Worm (Caenorhabditis elegans): ENCODE measurements around the gene T12C9.7.

T12C9.7 gene

DNA sequence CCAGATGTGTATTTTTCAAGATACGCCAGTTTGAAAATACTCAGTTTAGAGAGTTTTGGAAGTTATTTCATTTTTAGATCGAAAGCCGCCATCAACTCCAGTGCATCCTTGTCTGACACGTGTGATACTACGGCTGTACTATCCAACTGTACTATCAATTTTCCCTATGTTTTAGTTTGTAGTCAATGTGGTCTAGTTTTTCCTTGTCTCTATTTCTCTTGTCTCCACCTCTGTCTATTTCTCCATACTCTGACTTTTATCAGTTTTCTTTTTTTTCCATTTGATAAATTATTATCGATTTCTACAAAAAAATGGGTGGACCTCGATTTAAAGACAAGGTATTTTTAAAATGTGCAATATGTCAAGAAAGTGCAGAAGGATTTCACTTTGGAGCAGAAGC lies 22.1 kb downstream of the T12C9.7 start, which contains the start of gene nhr-16:
nhr-16 (plus strand) TSS at position 205 of the 400 bp plus-strand sequence.
- no peak for TF ChIP-seq ets-7 (tag; optimal IDR thresholded peaks at IDR 0.05)
- no peak for TF ChIP-seq tbx-37 (GFP tag; conservative IDR thresholded peaks at IDR 0.05)
- TF ChIP-seq sea-1 (GFP tag; conservative IDR thresholded peaks at IDR 0.05) = no peak
- no peak for TF ChIP-seq pes-1 (GFP tag; IDR thresholded peaks at IDR 0.05)
- TF ChIP-seq hnd-1 (tag; optimal IDR thresholded peaks at IDR 0.05) = no peak
- no peak for TF ChIP-seq flt-1 (GFP tag; IDR thresholded peaks at IDR 0.05)
- no peak for TF ChIP-seq F13C5.2 (tag; optimal IDR thresholded peaks at IDR 0.05)
- no peak for TF ChIP-seq aly-1 (tag; optimal IDR thresholded peaks at IDR 0.05)
- no peak for TF ChIP-seq ceh-36 (tag; optimal IDR thresholded peaks at IDR 0.05)
- no peak for TF ChIP-seq ama-1 (optimal IDR thresholded peaks at IDR 0.05)
- TF ChIP-seq tbx-11 (GFP tag; IDR thresholded peaks at IDR 0.05) = no peak
- TF ChIP-seq hmbx-1 (tag; optimal IDR thresholded peaks at IDR 0.05) = no peak
- no peak for TF ChIP-seq B0310.2 (tag; optimal IDR thresholded peaks at IDR 0.05)
- TF ChIP-seq hmg-4 (GFP tag; optimal IDR thresholded peaks at IDR 0.05) = no peak
- TF ChIP-seq ceh-13 (GFP tag; optimal IDR thresholded peaks at IDR 0.05) = no peak
- TF ChIP-seq scrt-1 (GFP tag; IDR thresholded peaks at IDR 0.05) = no peak
- TF ChIP-seq tra-4 (tag; optimal IDR thresholded peaks at IDR 0.05) = no peak

- TF ChIP-seq ets-7 (tag; optimal IDR thresholded peaks at IDR 0.05) = no peak
- no peak for TF ChIP-seq B0310.2 (tag; optimal IDR thresholded peaks at IDR 0.05)
- no peak for TF ChIP-seq tbx-37 (GFP tag; conservative IDR thresholded peaks at IDR 0.05)
- TF ChIP-seq ceh-36 (tag; optimal IDR thresholded peaks at IDR 0.05) = no peak
- no peak for TF ChIP-seq scrt-1 (GFP tag; IDR thresholded peaks at IDR 0.05)
- no peak for TF ChIP-seq aly-1 (tag; optimal IDR thresholded peaks at IDR 0.05)
- TF ChIP-seq hnd-1 (tag; optimal IDR thresholded peaks at IDR 0.05) = no peak
- TF ChIP-seq hmbx-1 (tag; optimal IDR thresholded peaks at IDR 0.05) = no peak
- TF ChIP-seq sea-1 (GFP tag; conservative IDR thresholded peaks at IDR 0.05) = no peak
- TF ChIP-seq hmg-4 (GFP tag; optimal IDR thresholded peaks at IDR 0.05) = no peak
- TF ChIP-seq tbx-11 (GFP tag; IDR thresholded peaks at IDR 0.05) = no peak
- TF ChIP-seq F13C5.2 (tag; optimal IDR thresholded peaks at IDR 0.05) = no peak
- no peak for TF ChIP-seq ceh-13 (GFP tag; optimal IDR thresholded peaks at IDR 0.05)
- TF ChIP-seq pes-1 (GFP tag; IDR thresholded peaks at IDR 0.05) = no peak
Observed at ce11 chrII:4435134-4435533, 25.6 kb downstream of the T12C9.7 start, which contains the start of gene nhr-273. TSS of gene nhr-273 (plus strand) at chrII:4435300.

DNA sequence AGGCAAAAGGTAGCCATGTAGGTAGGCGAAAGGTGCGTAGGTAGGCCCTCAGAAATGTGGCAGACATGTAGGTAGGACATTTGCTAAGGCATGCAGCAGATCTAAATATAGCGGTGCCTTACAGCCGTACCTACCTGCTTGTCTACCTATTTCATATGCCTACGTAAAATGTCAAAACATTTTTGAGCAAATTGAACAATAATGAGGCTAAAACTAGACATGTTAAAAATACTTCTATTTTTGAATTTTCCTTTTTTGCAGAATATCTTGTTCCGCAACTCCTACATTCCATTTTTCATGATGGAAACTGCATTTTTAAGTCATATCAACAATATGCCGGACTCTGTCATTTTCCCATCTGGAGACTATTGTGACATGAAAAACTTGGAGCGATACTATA lies 26.5 kb downstream of the T12C9.7 start:
- TF ChIP-seq tbx-11 (GFP tag; IDR thresholded peaks at IDR 0.05) = no peak
- TF ChIP-seq ama-1 (optimal IDR thresholded peaks at IDR 0.05) = no peak
- TF ChIP-seq flt-1 (GFP tag; IDR thresholded peaks at IDR 0.05) = no peak
- no peak for TF ChIP-seq tbx-37 (GFP tag; conservative IDR thresholded peaks at IDR 0.05)
- TF ChIP-seq hnd-1 (tag; optimal IDR thresholded peaks at IDR 0.05) = no peak
- no peak for TF ChIP-seq pes-1 (GFP tag; IDR thresholded peaks at IDR 0.05)
- TF ChIP-seq tra-4 (tag; optimal IDR thresholded peaks at IDR 0.05) = no peak
- no peak for TF ChIP-seq ceh-13 (GFP tag; optimal IDR thresholded peaks at IDR 0.05)
- no peak for TF ChIP-seq B0310.2 (tag; optimal IDR thresholded peaks at IDR 0.05)
- TF ChIP-seq scrt-1 (GFP tag; IDR thresholded peaks at IDR 0.05) = no peak
- TF ChIP-seq ets-7 (tag; optimal IDR thresholded peaks at IDR 0.05) = no peak
- TF ChIP-seq hmbx-1 (tag; optimal IDR thresholded peaks at IDR 0.05) = no peak
- no peak for TF ChIP-seq F13C5.2 (tag; optimal IDR thresholded peaks at IDR 0.05)
- no peak for TF ChIP-seq aly-1 (tag; optimal IDR thresholded peaks at IDR 0.05)
- no peak for TF ChIP-seq ceh-36 (tag; optimal IDR thresholded peaks at IDR 0.05)
- no peak for TF ChIP-seq sea-1 (GFP tag; conservative IDR thresholded peaks at IDR 0.05)
- TF ChIP-seq hmg-4 (GFP tag; optimal IDR thresholded peaks at IDR 0.05) = no peak

- no peak for TF ChIP-seq sea-1 (GFP tag; conservative IDR thresholded peaks at IDR 0.05)
- TF ChIP-seq aly-1 (tag; optimal IDR thresholded peaks at IDR 0.05) = no peak
- TF ChIP-seq scrt-1 (GFP tag; IDR thresholded peaks at IDR 0.05) = no peak
- TF ChIP-seq hmbx-1 (tag; optimal IDR thresholded peaks at IDR 0.05) = no peak
- no peak for TF ChIP-seq tbx-11 (GFP tag; IDR thresholded peaks at IDR 0.05)
- no peak for TF ChIP-seq hnd-1 (tag; optimal IDR thresholded peaks at IDR 0.05)
- no peak for TF ChIP-seq F13C5.2 (tag; optimal IDR thresholded peaks at IDR 0.05)
- no peak for TF ChIP-seq tbx-37 (GFP tag; conservative IDR thresholded peaks at IDR 0.05)
Observed at ce11 chrII:4433146-4433545, 27.6 kb downstream of the T12C9.7 start, which contains the start of gene nhr-109. TSS of gene nhr-109 (plus strand) at chrII:4433367.

- no peak for TF ChIP-seq ama-1 (optimal IDR thresholded peaks at IDR 0.05)
- no peak for TF ChIP-seq ets-7 (tag; optimal IDR thresholded peaks at IDR 0.05)
- TF ChIP-seq tra-4 (tag; optimal IDR thresholded peaks at IDR 0.05) = no peak
- no peak for TF ChIP-seq ceh-13 (GFP tag; optimal IDR thresholded peaks at IDR 0.05)
- TF ChIP-seq hnd-1 (tag; optimal IDR thresholded peaks at IDR 0.05) = no peak
- no peak for TF ChIP-seq pes-1 (GFP tag; IDR thresholded peaks at IDR 0.05)
Observed at ce11 chrII:4428121-4428520, 32.6 kb downstream of the T12C9.7 start.

ce11 chrII:4424807-4425206 lies 35.9 kb downstream of the T12C9.7 start, which contains the start of the genes dcaf-13 and toe-1:
TSS of gene dcaf-13 (minus strand) at chrII:4424902.
TSS of gene toe-1 (plus strand) at chrII:4425167.
- no peak for TF ChIP-seq flt-1 (GFP tag; IDR thresholded peaks at IDR 0.05)
- TF ChIP-seq hmg-4 (GFP tag; optimal IDR thresholded peaks at IDR 0.05) = no peak
- no peak for TF ChIP-seq tbx-11 (GFP tag; IDR thresholded peaks at IDR 0.05)
- no peak for TF ChIP-seq F13C5.2 (tag; optimal IDR thresholded peaks at IDR 0.05)
- no peak for TF ChIP-seq pes-1 (GFP tag; IDR thresholded peaks at IDR 0.05)
- no peak for TF ChIP-seq sea-1 (GFP tag; conservative IDR thresholded peaks at IDR 0.05)
- no peak for TF ChIP-seq tbx-37 (GFP tag; conservative IDR thresholded peaks at IDR 0.05)
- TF ChIP-seq aly-1 (tag; optimal IDR thresholded peaks at IDR 0.05) = no peak
- no peak for TF ChIP-seq ceh-13 (GFP tag; optimal IDR thresholded peaks at IDR 0.05)
- TF ChIP-seq hnd-1 (tag; optimal IDR thresholded peaks at IDR 0.05) = no peak
- no peak for TF ChIP-seq ets-7 (tag; optimal IDR thresholded peaks at IDR 0.05)
- no peak for TF ChIP-seq hmbx-1 (tag; optimal IDR thresholded peaks at IDR 0.05)
- no peak for TF ChIP-seq ama-1 (optimal IDR thresholded peaks at IDR 0.05)
- no peak for TF ChIP-seq tra-4 (tag; optimal IDR thresholded peaks at IDR 0.05)
- TF ChIP-seq scrt-1 (GFP tag; IDR thresholded peaks at IDR 0.05) = no peak
- TF ChIP-seq ceh-36 (tag; optimal IDR thresholded peaks at IDR 0.05) = no peak

DNA sequence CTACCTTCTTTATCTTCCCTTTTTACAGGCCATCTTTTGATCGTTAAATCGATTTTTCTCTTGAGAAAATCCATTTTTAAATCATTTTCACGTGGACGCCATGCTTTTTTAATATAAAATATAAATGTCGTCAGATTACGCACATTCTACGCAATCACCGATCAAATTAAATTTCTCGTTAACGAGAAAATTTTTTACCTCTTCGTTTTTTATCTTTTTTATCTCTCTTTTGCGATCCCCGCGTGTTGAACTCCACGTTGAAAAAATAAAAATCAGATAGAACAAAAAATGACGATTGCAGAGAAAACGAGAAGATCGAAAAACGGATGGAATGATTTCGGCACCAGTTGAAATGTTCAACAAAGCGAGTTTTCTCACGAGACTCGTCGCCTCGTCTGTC lies 40.8 kb downstream of the T12C9.7 start, which contains the start of gene bpnt-1:
bpnt-1 (plus strand) TSS at position 301 of the 400 bp plus-strand sequence.
- TF ChIP-seq ama-1 (optimal IDR thresholded peaks at IDR 0.05) = no peak
- TF ChIP-seq flt-1 (GFP tag; IDR thresholded peaks at IDR 0.05) = no peak
- no peak for TF ChIP-seq hnd-1 (tag; optimal IDR thresholded peaks at IDR 0.05)
- no peak for TF ChIP-seq ceh-13 (GFP tag; optimal IDR thresholded peaks at IDR 0.05)
- no peak for TF ChIP-seq aly-1 (tag; optimal IDR thresholded peaks at IDR 0.05)
- TF ChIP-seq pes-1 (GFP tag; IDR thresholded peaks at IDR 0.05) = no peak
- TF ChIP-seq B0310.2 (tag; optimal IDR thresholded peaks at IDR 0.05) = no peak
- TF ChIP-seq sea-1 (GFP tag; conservative IDR thresholded peaks at IDR 0.05) = no peak
- TF ChIP-seq tra-4 (tag; optimal IDR thresholded peaks at IDR 0.05) = no peak
- no peak for TF ChIP-seq hmg-4 (GFP tag; optimal IDR thresholded peaks at IDR 0.05)
- no peak for TF ChIP-seq tbx-11 (GFP tag; IDR thresholded peaks at IDR 0.05)
- TF ChIP-seq scrt-1 (GFP tag; IDR thresholded peaks at IDR 0.05) = no peak
- no peak for TF ChIP-seq ets-7 (tag; optimal IDR thresholded peaks at IDR 0.05)

Data from whole organism, early embryonic.